Worm (Caenorhabditis elegans): ENCODE measurements around the gene F44A2.5.
A peak's percentile ranks its signal among the peaks of the same experiment; 100 is the strongest.

Gene F44A2.5

ce11 chrV:9326903-9327302, 29.5 kb downstream of the F44A2.5 start:
- TF ChIP-seq ama-1 (optimal IDR thresholded peaks at IDR 0.05) (no peak), ets-5 (GFP tag; IDR thresholded peaks at IDR 0.05) (no peak), elt-2 (tag; optimal IDR thresholded peaks at IDR 0.05) (no peak), vab-15 (tag; optimal IDR thresholded peaks at IDR 0.05) (no peak), unc-98 (GFP tag; IDR thresholded peaks at IDR 0.05) (no peak), rnt-1 (tag; optimal IDR thresholded peaks at IDR 0.05) (no peak), fkh-8 (tag; optimal IDR thresholded peaks at IDR 0.05) (no peak), skn-1 (tag; optimal IDR thresholded peaks at IDR 0.05) (no peak), ztf-11 (tag; optimal IDR thresholded peaks at IDR 0.05) (no peak), ces-1 (GFP tag; optimal IDR thresholded peaks at IDR 0.05) (no peak), aha-1 (tag; optimal IDR thresholded peaks at IDR 0.05) (no peak), nhr-90 (tag; optimal IDR thresholded peaks at IDR 0.05; ENCODE audit: poor library complexity) (no peak), fkh-4 (tag; optimal IDR thresholded peaks at IDR 0.05; ENCODE audit: borderline replicate concordance) (no peak)

ce11 chrV:9327691-9328090, 30.3 kb downstream of the F44A2.5 start:
- TF ChIP-seq zip-4 (GFP tag; optimal IDR thresholded peaks at IDR 0.05) (no peak), unc-62 (GFP tag; optimal IDR thresholded peaks at IDR 0.05) (no peak), xbp-1 (tag; optimal IDR thresholded peaks at IDR 0.05) (no peak), fkh-8 (tag; optimal IDR thresholded peaks at IDR 0.05) (no peak), nhr-28 (tag; optimal IDR thresholded peaks at IDR 0.05) (no peak), rnt-1 (tag; optimal IDR thresholded peaks at IDR 0.05) (no peak), ceh-82 (tag; optimal IDR thresholded peaks at IDR 0.05) (no peak), nhr-76 (tag; optimal IDR thresholded peaks at IDR 0.05) (no peak), grh-1 (GFP tag; IDR thresholded peaks at IDR 0.05) (no peak), pqm-1 (tag; optimal IDR thresholded peaks at IDR 0.05) (no peak), lir-3 (tag; optimal IDR thresholded peaks at IDR 0.05; ENCODE audit: poor library complexity) (no peak), nhr-47 (tag; optimal IDR thresholded peaks at IDR 0.05) (no peak), ceh-88 (GFP tag; IDR thresholded peaks at IDR 0.05) (no peak), nhr-19 (GFP tag; conservative IDR thresholded peaks at IDR 0.05) (no peak), hpl-2 (GFP tag; optimal IDR thresholded peaks at IDR 0.05) (no peak), nhr-71 (tag; optimal IDR thresholded peaks at IDR 0.05) (peak; percentile 13), mep-1 (tag; optimal IDR thresholded peaks at IDR 0.05) (peak; percentile 4), tbx-2 (tag; optimal IDR thresholded peaks at IDR 0.05) (no peak), aly-2 (tag; optimal IDR thresholded peaks at IDR 0.05) (no peak), ces-1 (GFP tag; optimal IDR thresholded peaks at IDR 0.05) (no peak), aha-1 (tag; optimal IDR thresholded peaks at IDR 0.05) (no peak), sox-4 (tag; optimal IDR thresholded peaks at IDR 0.05) (no peak), nhr-20 (tag; optimal IDR thresholded peaks at IDR 0.05) (peak; percentile 15), nhr-12 (tag; optimal IDR thresholded peaks at IDR 0.05) (no peak), lsy-2 (tag; optimal IDR thresholded peaks at IDR 0.05) (no peak), mef-2 (tag; optimal IDR thresholded peaks at IDR 0.05) (no peak), ceh-8 (GFP tag; optimal IDR thresholded peaks at IDR 0.05) (no peak), nhr-85 (tag) (peak; percentile 71), lin-14 (GFP tag; optimal IDR thresholded peaks at IDR 0.05) (peak; percentile 45), mdl-1 (tag; optimal IDR thresholded peaks at IDR 0.05) (no peak), elt-2 (tag; optimal IDR thresholded peaks at IDR 0.05) (peak; percentile 23), ztf-4 (tag; optimal IDR thresholded peaks at IDR 0.05) (no peak), ceh-90 (tag; optimal IDR thresholded peaks at IDR 0.05) (no peak), nhr-11 (tag; optimal IDR thresholded peaks at IDR 0.05) (no peak), nhr-90 (tag; optimal IDR thresholded peaks at IDR 0.05; ENCODE audit: poor library complexity) (no peak), dpl-1 (GFP tag; optimal IDR thresholded peaks at IDR 0.05) (no peak), blmp-1 (tag; optimal IDR thresholded peaks at IDR 0.05) (peak; percentile 51), lin-39 (tag; optimal IDR thresholded peaks at IDR 0.05) (no peak), C34B4.2 (tag; optimal IDR thresholded peaks at IDR 0.05) (no peak), nhr-237 (tag; optimal IDR thresholded peaks at IDR 0.05) (no peak), efl-1 (optimal IDR thresholded peaks at IDR 0.05) (no peak), efl-1 (GFP tag; optimal IDR thresholded peaks at IDR 0.05 in 1 of 2) (no peak), unc-98 (GFP tag; IDR thresholded peaks at IDR 0.05) (no peak), mab-9 (GFP tag; IDR thresholded peaks at IDR 0.05) (no peak), zag-1 (tag; optimal IDR thresholded peaks at IDR 0.05) (no peak), efl-3 (GFP tag; optimal IDR thresholded peaks at IDR 0.05) (no peak), tlp-1 (tag; optimal IDR thresholded peaks at IDR 0.05) (no peak)
